Fruit fly (Drosophila melanogaster): ENCODE data around the gene ome.

ome gene

dm6 chr3L:14775711-14776660 lies 103.3 kb downstream of the ome start, which contains the start of gene mop (continued):
- TF ChIP-seq NK7.1 (GFP tag; optimal IDR thresholded peaks at IDR 0.05): peak; percentile 17
- peak; percentile 12 for TF ChIP-seq CoRest (tag; optimal IDR thresholded peaks at IDR 0.05)
- no peak for TF ChIP-seq gcm2 (GFP tag; optimal IDR thresholded peaks at IDR 0.05)
- TF ChIP-seq nom (GFP tag; optimal IDR thresholded peaks at IDR 0.05): no peak
- no peak for TF ChIP-seq CG11093 (GFP tag; IDR thresholded peaks at IDR 0.05)
- TF ChIP-seq slp2 (GFP tag; optimal IDR thresholded peaks at IDR 0.05): no peak
- no peak for TF ChIP-seq CG7963 (GFP tag; IDR thresholded peaks at IDR 0.05; ENCODE audit: partially characterized antibody)
- TF ChIP-seq Doc2 (GFP tag; IDR thresholded peaks at IDR 0.05): no peak
- TF ChIP-seq CG15696 (tag; optimal IDR thresholded peaks at IDR 0.05): peak; percentile 34
- TF ChIP-seq CG10543 (GFP tag; optimal IDR thresholded peaks at IDR 0.05): no peak
- peak; percentile 32 for TF ChIP-seq lilli (GFP tag; optimal IDR thresholded peaks at IDR 0.05)
- TF ChIP-seq CG3995 (GFP tag; optimal IDR thresholded peaks at IDR 0.05): peak; percentile 13
- TF ChIP-seq Dek (tag; optimal IDR thresholded peaks at IDR 0.05): peak; percentile 22
- peak; percentile 24 for TF ChIP-seq scrt (GFP tag; optimal IDR thresholded peaks at IDR 0.05)
- TF ChIP-seq CG7839 (tag; optimal IDR thresholded peaks at IDR 0.05): no peak
- no peak for TF ChIP-seq Sin3A (optimal IDR thresholded peaks at IDR 0.05)
- no peak for TF ChIP-seq BtbVII (GFP tag; optimal IDR thresholded peaks at IDR 0.05)
- no peak for TF ChIP-seq CG31441 (GFP tag; IDR thresholded peaks at IDR 0.05)
- TF ChIP-seq CG7745 (tag; optimal IDR thresholded peaks at IDR 0.05): peak; percentile 36
- TF ChIP-seq Hmx (GFP tag; optimal IDR thresholded peaks at IDR 0.05): no peak
- TF ChIP-seq CG3847 (GFP tag; IDR thresholded peaks at IDR 0.05): peak; percentile 50; the same call in 1 of the 2 replicates
- TF ChIP-seq CG12104 (GFP tag; optimal IDR thresholded peaks at IDR 0.05): peak; percentile 59
- 0 out of 3 replicates have a peak, but pooled peaks have one; percentile 20 for TF ChIP-seq H15 (GFP tag; IDR thresholded peaks at IDR 0.05)
- TF ChIP-seq CG11696 (GFP tag; IDR thresholded peaks at IDR 0.05): peak; percentile 43; the same call in 1 of the 2 replicates
- TF ChIP-seq CG7987 (GFP tag; optimal IDR thresholded peaks at IDR 0.05): no peak
- TF ChIP-seq CG6689 (GFP tag; IDR thresholded peaks at IDR 0.05): no peak; the same call in 1 of the 2 replicates
- TF ChIP-seq nerfin-2 (GFP tag; IDR thresholded peaks at IDR 0.05; ENCODE audit: partially characterized antibody): no peak
- TF ChIP-seq Dad (GFP tag; optimal IDR thresholded peaks at IDR 0.05): no peak
- no peak for TF ChIP-seq yki (optimal IDR thresholded peaks at IDR 0.05)
- no peak for TF ChIP-seq prd (optimal IDR thresholded peaks at IDR 0.05)
- TF ChIP-seq prd (GFP tag; IDR thresholded peaks at IDR 0.05): peak; percentile 73
- peak; percentile 15 for TF ChIP-seq Bteb2 (GFP tag; optimal IDR thresholded peaks at IDR 0.05)
- TF ChIP-seq kah (GFP tag; optimal IDR thresholded peaks at IDR 0.05): no peak
- 0 out of 2 replicates have a peak, but pooled peaks have one; percentile 37 for TF ChIP-seq onecut (GFP tag; IDR thresholded peaks at IDR 0.05)
- TF ChIP-seq CG16815 (GFP tag; optimal IDR thresholded peaks at IDR 0.05): no peak
- no peak for TF ChIP-seq CG13296 (GFP tag; optimal IDR thresholded peaks at IDR 0.05)
- TF ChIP-seq CG32532 (GFP tag; IDR thresholded peaks at IDR 0.05): peak; percentile 80
- TF ChIP-seq CG1233 (GFP tag; optimal IDR thresholded peaks at IDR 0.05): no peak
- no peak for TF ChIP-seq D19B (GFP tag; optimal IDR thresholded peaks at IDR 0.05)
- peak; percentile 48; the same call in 1 of the 2 replicates for TF ChIP-seq sob (GFP tag; IDR thresholded peaks at IDR 0.05)
- no peak for TF ChIP-seq CTCF (GFP tag; optimal IDR thresholded peaks at IDR 0.05)
- peak; percentile 21 for TF ChIP-seq CG18599 (GFP tag; optimal IDR thresholded peaks at IDR 0.05)
- no peak for TF ChIP-seq pum (GFP tag; optimal IDR thresholded peaks at IDR 0.05)
- TF ChIP-seq Fer2 (tag; optimal IDR thresholded peaks at IDR 0.05): no peak
- TF ChIP-seq CG31365 (tag; optimal IDR thresholded peaks at IDR 0.05): no peak
- no peak for TF ChIP-seq CG8944 (GFP tag; optimal IDR thresholded peaks at IDR 0.05)
- no peak for TF ChIP-seq Hr51 (GFP tag; optimal IDR thresholded peaks at IDR 0.05)
- TF ChIP-seq Adf1 (GFP tag; IDR thresholded peaks at IDR 0.05): 0 out of 2 replicates have a peak, but pooled peaks have one; percentile 18
- peak; percentile 70; the same call in 2 of the 3 replicates for TF ChIP-seq Dbx (GFP tag; IDR thresholded peaks at IDR 0.05)
- peak; percentile 73 for TF ChIP-seq CG13287 (GFP tag; IDR thresholded peaks at IDR 0.05; ENCODE audit: partially characterized antibody)

Data from whole organism, embryonic.